Worm (Caenorhabditis elegans) whole organism, early embryonic: Measurements from ENCODE around the gene F47D12.6.

Experiments
- B0310.2 ChIP-seq: sonication (generic microtip); optimal IDR thresholded peaks from 2 replicates; lab custom pipeline; 2016; ENCODE audit warnings: mild to moderate bottlenecking, missing genetic modification characterization, missing compliant biosample characterization
- F13C5.2 ChIP-seq: sonication (generic microtip); optimal IDR thresholded peaks from 2 replicates; lab custom pipeline; 2017; ENCODE audit warnings: mild to moderate bottlenecking, missing genetic modification characterization, inconsistent platforms, missing compliant biosample characterization
- aly-1 ChIP-seq: sonication (generic microtip); optimal IDR thresholded peaks from 2 replicates; lab custom pipeline; 2016; ENCODE audit warnings: missing genetic modification characterization, missing compliant biosample characterization
- ama-1 ChIP-seq: fragments of 150-350 bp; optimal IDR thresholded peaks from 2 replicates; lab custom pipeline; 2014
- ceh-13 ChIP-seq: fragments of 200-800 bp; sonication (Bioruptor generic); optimal IDR thresholded peaks from 2 replicates; lab custom pipeline; 2018; ENCODE audit warnings: mild to moderate bottlenecking, missing genetic modification characterization, missing compliant biosample characterization
- ceh-36 ChIP-seq: sonication (generic microtip); optimal IDR thresholded peaks from 2 replicates; lab custom pipeline; 2016; ENCODE audit warnings: missing genetic modification characterization, inconsistent platforms, missing compliant biosample characterization
- ets-7 ChIP-seq: sonication (generic microtip); optimal IDR thresholded peaks from 2 replicates; lab custom pipeline; 2016; ENCODE audit warnings: missing genotype, missing genetic modification characterization, missing compliant biosample characterization
- flt-1 ChIP-seq: fragments of 200-800 bp; sonication (Bioruptor generic); IDR thresholded peaks from 2 replicates; pipeline ENCODE4 v1.3.6; 2022; ENCODE audit warnings: missing genetic modification characterization, missing compliant biosample characterization
- hmbx-1 ChIP-seq: sonication (generic microtip); optimal IDR thresholded peaks from 2 replicates; lab custom pipeline; 2016; ENCODE audit warnings: mild to moderate bottlenecking, missing genetic modification characterization, missing compliant biosample characterization
- hmg-4 ChIP-seq: fragments of 200-800 bp; sonication (Bioruptor generic); optimal IDR thresholded peaks from 2 replicates; lab custom pipeline; 2018; ENCODE audit warnings: mild to moderate bottlenecking, missing genetic modification characterization, missing compliant biosample characterization
- hnd-1 ChIP-seq: sonication (generic microtip); optimal IDR thresholded peaks from 2 replicates; lab custom pipeline; 2016; ENCODE audit warnings: missing genetic modification characterization, missing compliant biosample characterization
- pes-1 ChIP-seq: fragments of 200-800 bp; sonication (Bioruptor generic); IDR thresholded peaks from 2 replicates; pipeline ENCODE4 v1.3.6; 2022; ENCODE audit warnings: missing genetic modification reagents, missing genetic modification characterization, missing compliant biosample characterization
- scrt-1 ChIP-seq: fragments of 200-800 bp; sonication (Bioruptor generic); IDR thresholded peaks from 2 replicates; pipeline ENCODE4 v1.3.6; 2022; ENCODE audit warnings: missing genetic modification characterization, missing compliant biosample characterization
- sea-1 ChIP-seq: fragments of 200-800 bp; sonication (Bioruptor generic); conservative IDR thresholded peaks from 2 replicates; pipeline ENCODE4 v1.3.6; 2022; ENCODE audit warnings: missing genetic modification characterization, missing compliant biosample characterization
- tbx-11 ChIP-seq: fragments of 200-800 bp; sonication (Bioruptor generic); IDR thresholded peaks from 2 replicates; pipeline ENCODE4 v1.3.6; 2022; ENCODE audit warnings: missing genetic modification characterization, missing compliant biosample characterization
- tbx-37 ChIP-seq: fragments of 200-800 bp; sonication (Bioruptor generic); conservative IDR thresholded peaks from 2 replicates; pipeline ENCODE4 v1.3.6; 2022; ENCODE audit warnings: missing genetic modification reagents, missing genetic modification characterization, missing compliant biosample characterization
- tra-4 ChIP-seq: sonication (generic microtip); optimal IDR thresholded peaks from 2 replicates; lab custom pipeline; 2017; ENCODE audit warnings: missing genetic modification characterization, missing compliant biosample characterization

Gene F47D12.6

DNA sequence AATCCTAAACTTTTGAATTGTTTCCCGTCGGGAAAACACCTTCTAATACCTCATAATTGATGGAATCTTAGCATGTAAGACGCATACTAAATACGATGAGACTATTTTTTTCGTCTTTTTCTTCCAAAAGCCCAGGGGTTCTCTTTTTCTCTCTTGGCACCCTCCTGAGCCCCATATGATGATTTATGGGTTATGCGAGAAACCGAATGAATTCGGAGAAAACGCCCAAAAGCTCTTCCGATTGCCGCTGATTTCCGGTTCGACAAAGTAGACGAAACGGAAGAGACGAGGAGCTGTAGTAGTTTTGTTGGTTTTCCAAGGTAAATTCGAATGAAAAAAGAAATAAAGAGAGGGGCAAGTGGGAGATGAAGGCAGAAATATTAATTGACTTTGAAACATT lies 24.4 kb upstream of the F47D12.6 start:
- no peak for TF ChIP-seq flt-1 (GFP tag; lab: Robert Waterston, UW)
- no peak for TF ChIP-seq aly-1 (tag; lab: Kevin White, UChicago)
- no peak for TF ChIP-seq ets-7 (tag; lab: Kevin White, UChicago)
- no peak for TF ChIP-seq tbx-37
- no peak for TF ChIP-seq tbx-11 (GFP tag; lab: Robert Waterston, UW)
- no peak for TF ChIP-seq ama-1 (lab: Kevin White, UChicago)

ce11 chrIII:6310352-6310751 lies 23.3 kb upstream of the F47D12.6 start:
- TF ChIP-seq hmbx-1 (tag; lab: Kevin White, UChicago) (no peak), aly-1 (tag; lab: Kevin White, UChicago) (no peak), pes-1 (GFP tag; lab: Robert Waterston, UW) (no peak), ceh-13 (GFP tag; lab: Kevin White, UChicago) (no peak), tbx-37 (no peak), ets-7 (tag; lab: Kevin White, UChicago) (no peak), tra-4 (no peak), ceh-36 (tag; lab: Kevin White, UChicago) (no peak), scrt-1 (no peak), F13C5.2 (no peak), flt-1 (GFP tag; lab: Robert Waterston, UW) (no peak), ama-1 (lab: Kevin White, UChicago) (no peak), hnd-1 (tag; lab: Kevin White, UChicago) (no peak), tbx-11 (GFP tag; lab: Robert Waterston, UW) (no peak)

- TF ChIP-seq B0310.2 (tag; lab: Kevin White, UChicago): no peak
- no peak for TF ChIP-seq hmg-4
- no peak for TF ChIP-seq sea-1 (GFP tag; lab: Robert Waterston, UW)
- no peak for TF ChIP-seq flt-1 (GFP tag; lab: Robert Waterston, UW)
- no peak for TF ChIP-seq ama-1 (lab: Kevin White, UChicago)
- TF ChIP-seq ets-7 (tag; lab: Kevin White, UChicago): no peak
- TF ChIP-seq pes-1 (GFP tag; lab: Robert Waterston, UW): no peak
- TF ChIP-seq aly-1 (tag; lab: Kevin White, UChicago): no peak
- TF ChIP-seq F13C5.2: no peak
- TF ChIP-seq tbx-11 (GFP tag; lab: Robert Waterston, UW): no peak
- TF ChIP-seq hmbx-1 (tag; lab: Kevin White, UChicago): no peak
- TF ChIP-seq scrt-1: no peak
- TF ChIP-seq ceh-13 (GFP tag; lab: Kevin White, UChicago): no peak
These were observed 22.0 kb upstream of the F47D12.6 start, which contains the start of gene gar-2 for ce11 chrIII:6309066-6309465. Gene gar-2, plus strand, starts transcription at chrIII:6309366.

DNA sequence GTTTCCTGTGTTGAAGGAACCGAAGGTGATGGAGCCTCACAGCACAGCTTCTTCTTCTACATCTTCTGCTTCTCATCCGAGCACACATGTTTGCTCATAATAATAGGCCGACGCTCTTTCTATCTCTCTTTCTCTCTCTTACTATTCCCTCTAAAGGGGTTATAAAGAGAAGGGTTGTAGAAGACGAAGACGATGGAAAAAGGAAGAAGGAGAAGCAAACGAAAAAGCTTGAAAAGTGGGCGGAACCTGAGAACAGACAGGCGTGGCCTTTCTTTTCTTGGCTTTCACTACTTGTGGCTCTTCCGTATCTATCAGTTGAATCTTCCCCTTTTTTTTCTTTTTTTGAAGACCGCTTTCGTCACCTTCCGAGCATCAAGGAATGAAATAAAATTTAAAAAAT lies 20.7 kb upstream of the F47D12.6 start:
- TF ChIP-seq hmg-4 (no peak), hmbx-1 (tag; lab: Kevin White, UChicago) (no peak), tbx-37 (no peak), ets-7 (tag; lab: Kevin White, UChicago) (no peak)

DNA sequence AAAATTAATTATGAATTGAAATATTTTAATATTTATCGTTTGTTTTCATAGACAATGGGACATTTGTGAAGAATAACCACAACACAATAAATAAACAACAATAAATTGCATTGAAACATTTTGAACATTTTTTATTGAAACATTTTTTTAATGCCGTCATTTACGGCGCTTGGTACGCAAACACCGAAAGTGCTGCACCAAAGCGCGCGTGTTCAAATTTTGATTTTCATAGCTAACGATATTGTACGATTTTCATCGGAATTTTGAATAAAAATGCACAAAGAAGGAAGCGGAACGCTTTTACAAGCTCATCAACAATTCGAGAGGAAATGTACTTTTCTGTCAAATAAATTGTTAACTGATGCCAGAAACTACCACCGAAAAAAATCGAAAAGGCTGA lies 16.7 kb upstream of the F47D12.6 start:
- no peak for TF ChIP-seq ceh-13 (GFP tag; lab: Kevin White, UChicago)
- no peak for TF ChIP-seq B0310.2 (tag; lab: Kevin White, UChicago)
- TF ChIP-seq F13C5.2: no peak
- TF ChIP-seq ceh-36 (tag; lab: Kevin White, UChicago): no peak
- TF ChIP-seq hnd-1 (tag; lab: Kevin White, UChicago): no peak
- no peak for TF ChIP-seq scrt-1
- no peak for TF ChIP-seq ets-7 (tag; lab: Kevin White, UChicago)
- no peak for TF ChIP-seq aly-1 (tag; lab: Kevin White, UChicago)
- TF ChIP-seq flt-1 (GFP tag; lab: Robert Waterston, UW): no peak
- no peak for TF ChIP-seq tra-4
- no peak for TF ChIP-seq hmbx-1 (tag; lab: Kevin White, UChicago)
- TF ChIP-seq tbx-37: no peak
- no peak for TF ChIP-seq sea-1 (GFP tag; lab: Robert Waterston, UW)
- TF ChIP-seq tbx-11 (GFP tag; lab: Robert Waterston, UW): no peak
- TF ChIP-seq pes-1 (GFP tag; lab: Robert Waterston, UW): no peak
- TF ChIP-seq ama-1 (lab: Kevin White, UChicago): no peak

DNA sequence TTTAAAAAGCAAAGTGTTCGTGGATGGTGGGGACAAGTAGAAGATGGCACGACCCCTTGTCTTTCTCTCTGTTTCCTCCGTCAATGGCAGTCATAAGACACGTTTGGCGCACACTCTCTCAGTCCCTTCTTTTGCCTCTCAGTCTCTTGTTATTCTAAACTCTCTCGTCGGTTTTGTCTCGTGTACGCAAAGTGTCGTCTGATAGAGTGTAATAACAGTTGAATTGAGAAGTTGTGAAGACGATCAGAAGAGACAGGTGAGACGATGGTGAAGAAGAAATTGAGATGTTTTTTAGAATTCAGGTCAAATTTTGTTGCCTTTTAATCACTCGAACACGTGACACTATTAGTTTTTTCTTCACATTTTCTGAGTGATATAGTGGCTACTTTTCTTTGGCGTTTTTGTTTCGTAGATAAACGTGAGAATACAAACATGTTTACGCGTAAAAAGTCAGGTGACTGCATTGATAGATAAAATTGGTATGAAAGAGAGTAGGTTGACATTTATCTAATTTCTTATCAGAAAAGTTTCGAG lies 16.1 kb upstream of the F47D12.6 start, which contains the start of gene F47D12.9:
F47D12.9 (minus strand) TSS at position 267 of the 534 bp plus-strand sequence.
- TF ChIP-seq flt-1 (GFP tag; lab: Robert Waterston, UW): no peak
- TF ChIP-seq tbx-37: no peak
- no peak for TF ChIP-seq scrt-1
- no peak for TF ChIP-seq F13C5.2
- TF ChIP-seq hnd-1 (tag; lab: Kevin White, UChicago): no peak
- no peak for TF ChIP-seq ama-1 (lab: Kevin White, UChicago)
- no peak for TF ChIP-seq hmg-4
- TF ChIP-seq hmbx-1 (tag; lab: Kevin White, UChicago): no peak
- no peak for TF ChIP-seq ceh-13 (GFP tag; lab: Kevin White, UChicago)
- no peak for TF ChIP-seq tra-4
- TF ChIP-seq sea-1 (GFP tag; lab: Robert Waterston, UW): no peak
- no peak for TF ChIP-seq B0310.2 (tag; lab: Kevin White, UChicago)
- no peak for TF ChIP-seq aly-1 (tag; lab: Kevin White, UChicago)
- TF ChIP-seq ceh-36 (tag; lab: Kevin White, UChicago): no peak
- TF ChIP-seq tbx-11 (GFP tag; lab: Robert Waterston, UW): no peak
- no peak for TF ChIP-seq pes-1 (GFP tag; lab: Robert Waterston, UW)
- TF ChIP-seq ets-7 (tag; lab: Kevin White, UChicago): no peak

DNA sequence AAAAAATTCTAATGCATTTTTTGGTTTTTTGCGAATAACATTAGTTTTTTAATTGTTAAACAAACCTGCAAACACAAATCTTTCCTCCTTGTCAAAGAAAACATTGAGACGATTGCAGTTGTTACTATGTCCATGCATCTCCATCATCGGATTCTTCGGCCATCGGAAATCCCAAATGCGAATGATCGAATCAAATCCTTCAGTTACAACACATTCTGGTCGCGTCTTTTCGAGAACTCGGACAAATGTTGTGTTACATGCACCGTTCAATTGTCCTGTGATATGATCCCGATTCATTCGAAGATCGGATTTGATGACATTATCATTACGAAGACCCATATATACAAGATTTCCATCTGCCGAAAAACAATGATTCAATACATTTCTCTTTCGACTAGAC lies 13.2 kb upstream of the F47D12.6 start:
- TF ChIP-seq tra-4: no peak
- TF ChIP-seq F13C5.2: no peak
- no peak for TF ChIP-seq hmg-4
- TF ChIP-seq sea-1 (GFP tag; lab: Robert Waterston, UW): no peak
- no peak for TF ChIP-seq tbx-11 (GFP tag; lab: Robert Waterston, UW)
- TF ChIP-seq scrt-1: no peak
- no peak for TF ChIP-seq ets-7 (tag; lab: Kevin White, UChicago)
- no peak for TF ChIP-seq aly-1 (tag; lab: Kevin White, UChicago)
- TF ChIP-seq flt-1 (GFP tag; lab: Robert Waterston, UW): no peak
- no peak for TF ChIP-seq B0310.2 (tag; lab: Kevin White, UChicago)
- no peak for TF ChIP-seq pes-1 (GFP tag; lab: Robert Waterston, UW)
- TF ChIP-seq tbx-37: no peak
- TF ChIP-seq hmbx-1 (tag; lab: Kevin White, UChicago): no peak
- TF ChIP-seq hnd-1 (tag; lab: Kevin White, UChicago): no peak
- no peak for TF ChIP-seq ama-1 (lab: Kevin White, UChicago)
- no peak for TF ChIP-seq ceh-36 (tag; lab: Kevin White, UChicago)
- no peak for TF ChIP-seq ceh-13 (GFP tag; lab: Kevin White, UChicago)
